Fruit fly (Drosophila melanogaster) whole organism, embryonic: Measurements from ENCODE around the gene Zn72D.

Source experiments
- Aef1 ChIP-seq: fragments of 200-800 bp; sonication (Bioruptor generic); IDR thresholded peaks from 3 replicates; pipeline ENCODE4 v1.3.6; 2022; ENCODE audit warnings: missing biosample characterization, missing genetic modification characterization
- B-H2 ChIP-seq: fragments of 200-800 bp; sonication (Bioruptor generic); optimal IDR thresholded peaks from 2 replicates; lab custom pipeline; 2018; ENCODE audit warnings: missing biosample characterization, mild to moderate bottlenecking, missing genetic modification characterization
- Blimp-1 ChIP-seq: fragments of 200-800 bp; sonication (Bioruptor generic); optimal IDR thresholded peaks from 3 replicates; lab custom pipeline; 2018; ENCODE audit warnings: missing biosample characterization, missing genetic modification characterization, mild to moderate bottlenecking, moderate library complexity, missing genetic modification reagents
- CG11398 ChIP-seq: fragments of 200-800 bp; sonication (Bioruptor generic); optimal IDR thresholded peaks from 2 replicates; lab custom pipeline; 2016; ENCODE audit warnings: missing biosample characterization, missing genetic modification characterization
- CG13123 ChIP-seq: fragments of 200-800 bp; sonication (Bioruptor generic); optimal IDR thresholded peaks from 2 replicates; lab custom pipeline; 2016; ENCODE audit warnings: missing biosample characterization, missing genetic modification characterization
- CG15269 ChIP-seq: fragments of 200-800 bp; sonication (Bioruptor generic); optimal IDR thresholded peaks from 2 replicates; lab custom pipeline; 2018; ENCODE audit warnings: missing biosample characterization, mild to moderate bottlenecking, missing genetic modification characterization, moderate library complexity
- CG1647 ChIP-seq: fragments of 200-800 bp; sonication (Bioruptor generic); optimal IDR thresholded peaks from 3 replicates; lab custom pipeline; 2016; ENCODE audit warnings: missing biosample characterization, missing genetic modification characterization
- CG16779 ChIP-seq: fragments of 200-800 bp; sonication (Bioruptor generic); IDR thresholded peaks from 2 replicates; pipeline ENCODE4 v1.3.6; 2022; ENCODE audit warnings: missing biosample characterization, missing genetic modification characterization
- CG32767 ChIP-seq: fragments of 200-800 bp; sonication (Bioruptor generic); IDR thresholded peaks from 2 replicates; pipeline ENCODE4 v1.3.6; 2022; ENCODE audit warnings: missing biosample characterization, missing genetic modification characterization
- CG3407 ChIP-seq: fragments of 200-800 bp; sonication (Bioruptor generic); optimal IDR thresholded peaks from 2 replicates; lab custom pipeline; 2018; ENCODE audit warnings: missing biosample characterization, mild to moderate bottlenecking, missing genetic modification characterization
- CG5953 ChIP-seq: fragments of 200-800 bp; sonication (Bioruptor generic); IDR thresholded peaks from 2 replicates; pipeline ENCODE4 v1.3.6; 2022; ENCODE audit warnings: missing biosample characterization, missing genetic modification characterization
- CG6272 ChIP-seq: fragments of 200-800 bp; sonication (Bioruptor generic); IDR thresholded peaks from 2 replicates; pipeline ENCODE4 v1.3.6; 2022; ENCODE audit warnings: missing biosample characterization, missing genetic modification characterization
- CG6683 ChIP-seq: fragments of 200-800 bp; sonication (Bioruptor generic); optimal IDR thresholded peaks from 2 replicates; lab custom pipeline; 2017; ENCODE audit warnings: missing biosample characterization, mild to moderate bottlenecking, missing genetic modification characterization, missing genetic modification reagents
- CG6854 ChIP-seq: fragments of 200-800 bp; sonication (Bioruptor generic); optimal IDR thresholded peaks from 3 replicates; lab custom pipeline; 2017; ENCODE audit warnings: missing biosample characterization, mild to moderate bottlenecking, missing genetic modification characterization
- CG7786 ChIP-seq: fragments of 200-800 bp; sonication (Bioruptor generic); optimal IDR thresholded peaks from 2 replicates; lab custom pipeline; 2016; ENCODE audit warnings: missing biosample characterization, missing genetic modification characterization
- CG7987 ChIP-seq: fragments of 200-800 bp; sonication (Bioruptor generic); optimal IDR thresholded peaks from 2 replicates; lab custom pipeline; 2018; ENCODE audit warnings: missing biosample characterization, mild to moderate bottlenecking, missing genetic modification characterization, moderate library complexity
- CG9727 ChIP-seq: fragments of 200-800 bp; sonication (Bioruptor generic); optimal IDR thresholded peaks from 3 replicates; lab custom pipeline; 2017; ENCODE audit warnings: missing biosample characterization, mild to moderate bottlenecking, missing genetic modification characterization
- CG9932 ChIP-seq: fragments of 200-800 bp; sonication (Bioruptor generic); IDR thresholded peaks from 2 replicates; pipeline ENCODE4 v1.3.6; 2022; ENCODE audit warnings: missing biosample characterization, missing genetic modification characterization
- D19A ChIP-seq: fragments of 200-800 bp; optimal IDR thresholded peaks from 3 replicates; lab custom pipeline; 2019; ENCODE audit warnings: missing biosample characterization, mild to moderate bottlenecking, missing genetic modification characterization, moderate library complexity
- Dbx ChIP-seq: fragments of 200-800 bp; sonication (Bioruptor generic); IDR thresholded peaks from 3 replicates; pipeline ENCODE4 v1.3.6; 2022; ENCODE audit warnings: missing biosample characterization, missing genetic modification characterization
- Dfd ChIP-seq, 2 experiments: fragments of >200 bp; optimal IDR thresholded peaks; 2 replicates each; lab custom pipeline; 2017; ENCODE audit warnings: missing biosample characterization in 2 of 2, missing genetic modification characterization in 2 of 2
- Dip2 ChIP-seq: fragments of 200-800 bp; sonication (Bioruptor generic); IDR thresholded peaks from 2 replicates; pipeline ENCODE4 v1.3.6; 2022; ENCODE audit warnings: missing biosample characterization, missing genetic modification characterization
- Neu2 ChIP-seq: fragments of 200-800 bp; sonication (Bioruptor generic); optimal IDR thresholded peaks from 3 replicates; lab custom pipeline; 2016; ENCODE audit warnings: missing biosample characterization, missing genetic modification characterization, borderline replicate concordance
- Optix ChIP-seq: fragments of 200-800 bp; sonication (Bioruptor generic); IDR thresholded peaks from 3 replicates; pipeline ENCODE4 v1.3.6; 2022; ENCODE audit warnings: missing biosample characterization, missing genetic modification characterization
- Ravus ChIP-seq: fragments of 200-800 bp; sonication (Bioruptor generic); IDR thresholded peaks from 2 replicates; pipeline ENCODE4 v1.3.6; 2022; ENCODE audit warnings: missing biosample characterization, missing genetic modification characterization
- Spps ChIP-seq: fragments of 200-800 bp; sonication (Bioruptor generic); optimal IDR thresholded peaks from 2 replicates; lab custom pipeline; 2018; ENCODE audit warnings: missing biosample characterization, mild to moderate bottlenecking, missing genetic modification characterization
- Sry-δ ChIP-seq: fragments of 200-800 bp; sonication (Bioruptor generic); optimal IDR thresholded peaks from 2 replicates; lab custom pipeline; 2016; ENCODE audit warnings: missing biosample characterization, missing genetic modification characterization
- Trl ChIP-seq, 3 experiments: fragments of >200 bp in 2 of 3; fragments of 200-800 bp in 1 of 3; sonication (Bioruptor generic) in 1 of 3; optimal IDR thresholded peaks; 2 replicates in 1 of 3; 3 replicates in 2 of 3; lab custom pipeline; 2016 to 2017; ENCODE audit warnings: missing biosample characterization in 1 of 3, missing genetic modification characterization in 1 of 3
- Xbp1 ChIP-seq: fragments of 200-800 bp; sonication (Bioruptor generic); optimal IDR thresholded peaks from 3 replicates; lab custom pipeline; 2016; ENCODE audit warnings: missing biosample characterization, mild to moderate bottlenecking, missing genetic modification characterization
- ara ChIP-seq: fragments of 200-800 bp; sonication (Bioruptor generic); IDR thresholded peaks from 2 replicates; pipeline ENCODE4 v1.3.6; 2022; ENCODE audit warnings: missing biosample characterization, missing genetic modification characterization
- ase ChIP-seq: fragments of 200-800 bp; sonication (Bioruptor generic); IDR thresholded peaks from 3 replicates; pipeline ENCODE4 v1.3.6; 2022; ENCODE audit warnings: missing biosample characterization, missing genetic modification characterization
- eve ChIP-seq, 2 experiments: fragments of >200 bp; optimal IDR thresholded peaks; 2 replicates each; lab custom pipeline; 2017; ENCODE audit warnings: missing biosample characterization in 2 of 2, missing genetic modification characterization in 2 of 2
- gce ChIP-seq: fragments of 200-800 bp; sonication (Bioruptor generic); IDR thresholded peaks from 3 replicates; pipeline ENCODE4 v1.3.6; 2022; ENCODE audit warnings: missing biosample characterization, missing genetic modification characterization
- h ChIP-seq: fragments of >200 bp; optimal IDR thresholded peaks from 2 replicates; lab custom pipeline; 2017
- her ChIP-seq: fragments of 200-800 bp; sonication (Bioruptor generic); optimal IDR thresholded peaks from 2 replicates; lab custom pipeline; 2016; ENCODE audit warnings: missing biosample characterization, missing genetic modification characterization
- jing ChIP-seq: fragments of 200-800 bp; sonication (Bioruptor generic); optimal IDR thresholded peaks from 2 replicates; lab custom pipeline; 2018; ENCODE audit warnings: missing biosample characterization, mild to moderate bottlenecking, missing genetic modification characterization
- kni ChIP-seq: fragments of 200-800 bp; sonication (Bioruptor generic); optimal IDR thresholded peaks from 3 replicates; lab custom pipeline; 2017; ENCODE audit warnings: mild to moderate bottlenecking, missing biosample characterization, missing genetic modification reagents, missing genetic modification characterization
- lilli ChIP-seq: fragments of 200-800 bp; sonication (Bioruptor generic); optimal IDR thresholded peaks from 3 replicates; lab custom pipeline; 2016; ENCODE audit warnings: missing biosample characterization, missing genetic modification characterization
- pb ChIP-seq: fragments of 200-800 bp; sonication (Bioruptor generic); optimal IDR thresholded peaks from 3 replicates; lab custom pipeline; 2016; ENCODE audit warnings: missing biosample characterization, missing genetic modification characterization
- peb ChIP-seq: fragments of 200-800 bp; sonication (Bioruptor generic); IDR thresholded peaks from 2 replicates; pipeline ENCODE4 v1.3.6; 2022; ENCODE audit warnings: missing biosample characterization, missing genetic modification characterization
- phol ChIP-seq: fragments of 200-800 bp; sonication (Bioruptor generic); optimal IDR thresholded peaks from 3 replicates; lab custom pipeline; 2018; ENCODE audit warnings: missing biosample characterization, mild to moderate bottlenecking, missing genetic modification characterization, moderate library complexity
- pnt ChIP-seq: fragments of 200-800 bp; sonication (Bioruptor generic); optimal IDR thresholded peaks from 3 replicates; lab custom pipeline; 2016; ENCODE audit warnings: missing biosample characterization, missing genetic modification characterization
- prd ChIP-seq, 3 experiments: fragments of >200 bp in 2 of 3; fragments of 200-800 bp in 1 of 3; sonication (Bioruptor generic) in 1 of 3; optimal IDR thresholded peaks in 2 of 3; IDR thresholded peaks in 1 of 3; 2 replicates in 2 of 3; 3 replicates in 1 of 3; pipeline versions ENCODE4 v1.3.6 to Lab custom; 2017 to 2022; ENCODE audit warnings: missing biosample characterization in 1 of 3, missing genetic modification characterization in 1 of 3
- repo ChIP-seq: fragments of 200-800 bp; sonication (Bioruptor generic); optimal IDR thresholded peaks from 2 replicates; lab custom pipeline; 2016; ENCODE audit warnings: missing biosample characterization, missing genetic modification characterization
- sens ChIP-seq: fragments of 200-800 bp; sonication (Bioruptor generic); peaks from one replicate; lab custom pipeline; 2016; ENCODE audit warnings: missing biosample characterization, missing genetic modification characterization
- sob ChIP-seq: fragments of 200-800 bp; sonication (Bioruptor generic); IDR thresholded peaks from 2 replicates; pipeline ENCODE4 v1.3.6; 2022; ENCODE audit warnings: missing biosample characterization, missing genetic modification characterization
- tgo ChIP-seq: fragments of 200-800 bp; sonication (Bioruptor generic); IDR thresholded peaks from 3 replicates; pipeline ENCODE4 v1.3.6; 2022; ENCODE audit warnings: missing biosample characterization, missing genetic modification characterization
- tll ChIP-seq, 2 experiments: fragments of 200-800 bp in 1 of 2; fragments of >200 bp in 1 of 2; sonication (Bioruptor generic) in 1 of 2; optimal IDR thresholded peaks; 2 replicates each; lab custom pipeline; 2017 to 2019; ENCODE audit warnings: missing biosample characterization in 2 of 2, missing genetic modification characterization in 2 of 2, mild to moderate bottlenecking in 1 of 2, moderate library complexity in 1 of 2
- tx ChIP-seq: fragments of 200-800 bp; sonication (Bioruptor generic); optimal IDR thresholded peaks from 2 replicates; lab custom pipeline; 2016; ENCODE audit warnings: missing biosample characterization, missing genetic modification characterization
- yki ChIP-seq: fragments of >200 bp; optimal IDR thresholded peaks from 3 replicates; lab custom pipeline; 2018

Gene Zn72D

DNA sequence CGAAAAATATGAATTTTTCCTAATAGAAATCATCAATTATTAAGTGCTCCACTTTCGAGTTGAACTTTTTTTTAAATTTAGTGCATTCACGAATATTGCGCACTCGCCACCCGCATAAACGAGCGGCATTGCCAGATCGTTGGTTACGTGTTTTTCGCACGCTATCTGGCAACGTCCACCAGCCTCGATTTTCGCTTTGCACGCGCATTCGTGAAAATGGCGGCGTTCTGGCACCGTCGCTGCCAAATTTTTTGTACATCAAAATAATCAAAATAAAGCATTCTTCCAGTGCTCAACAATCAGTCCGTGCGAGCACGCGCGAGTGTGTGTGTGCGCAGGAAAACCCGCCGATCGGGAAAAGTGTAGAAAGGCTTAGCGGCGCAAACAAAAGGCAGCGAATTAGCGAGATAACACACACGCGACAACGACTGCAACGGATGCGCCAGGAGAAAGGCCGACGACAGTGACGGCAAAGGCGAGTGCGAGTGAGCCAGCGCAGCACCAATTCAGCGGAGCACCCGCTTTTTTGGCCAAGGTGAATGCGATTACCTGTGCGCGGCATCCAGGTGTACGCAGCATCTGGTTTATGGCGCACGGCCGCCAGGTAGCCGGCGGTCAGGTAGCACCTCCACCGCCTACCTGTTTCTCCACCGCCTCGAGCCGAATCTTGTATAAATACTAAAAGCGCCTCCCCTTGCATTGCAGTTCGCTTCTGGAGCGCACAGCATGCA is 1.3 kb upstream of the Zn72D start (continued):
- peak; percentile 70 for TF ChIP-seq Aef1 (GFP tag; lab: Robert Waterston, UW)
- TF ChIP-seq CG11398 (GFP tag; lab: Kevin White, UChicago), result peak; percentile 60
- peak; percentile 98 for TF ChIP-seq sens (GFP tag; lab: Kevin White, UChicago)
- TF ChIP-seq repo, result peak; percentile 58
- no peak for TF ChIP-seq Trl (optimal IDR thresholded peaks at IDR 0.05; lab: Kevin White, UChicago)
- peak; percentile 84 for TF ChIP-seq Trl (GFP tag; optimal IDR thresholded peaks at IDR 0.05; lab: Kevin White, UChicago)
- TF ChIP-seq pb (GFP tag; lab: Kevin White, UChicago), result peak; percentile 82
- TF ChIP-seq Ravus (GFP tag; lab: Robert Waterston, UW), result no peak; the same call in 1 of the 2 replicates
- TF ChIP-seq CG15269 (tag; lab: Kevin White, UChicago), result no peak
- peak; percentile 66 for TF ChIP-seq CG3407 (GFP tag; lab: Kevin White, UChicago)
- TF ChIP-seq CG6272 (GFP tag; lab: Robert Waterston, UW), result peak; percentile 51
- no peak for TF ChIP-seq Dip2 (GFP tag; lab: Robert Waterston, UW)
- TF ChIP-seq h (lab: Kevin White, UChicago), result no peak
- no peak for TF ChIP-seq jing
- peak; percentile 75 for TF ChIP-seq pnt (GFP tag; lab: Kevin White, UChicago)
- TF ChIP-seq CG6854 (GFP tag; lab: Kevin White, UChicago), result peak; percentile 73
- peak; percentile 89 for TF ChIP-seq CG9727
- TF ChIP-seq peb (GFP tag; lab: Robert Waterston, UW), result peak; percentile 50; the same call in 1 of the 2 replicates
- TF ChIP-seq CG13123, result peak; percentile 61
- TF ChIP-seq prd (optimal IDR thresholded peaks at IDR 0.05; lab: Kevin White, UChicago), result no peak
- peak; percentile 82 for TF ChIP-seq prd (GFP tag; IDR thresholded peaks at IDR 0.05; lab: Robert Waterston, UW)
- peak; percentile 94 for TF ChIP-seq lilli (GFP tag; lab: Kevin White, UChicago)
- no peak for TF ChIP-seq yki (lab: Kevin White, UChicago)
- peak; percentile 89 for TF ChIP-seq sob (GFP tag; lab: Robert Waterston, UW)
- TF ChIP-seq CG16779, result no peak
- peak; percentile 59; the same call in 1 of the 2 replicates for TF ChIP-seq CG32767 (GFP tag; lab: Robert Waterston, UW)
- TF ChIP-seq CG6683 (GFP tag; lab: Kevin White, UChicago), result peak; percentile 76
- peak; percentile 100 for TF ChIP-seq phol (tag; lab: Kevin White, UChicago)
- no peak for TF ChIP-seq Dfd (GFP tag; optimal IDR thresholded peaks at IDR 0.05; lab: Kevin White, UChicago)
- no peak for TF ChIP-seq eve (GFP tag; optimal IDR thresholded peaks at IDR 0.05; lab: Kevin White, UChicago)
- no peak for TF ChIP-seq Blimp-1
- peak; percentile 83 for TF ChIP-seq tx (GFP tag; lab: Kevin White, UChicago)
- TF ChIP-seq ara (GFP tag; lab: Robert Waterston, UW), result peak; percentile 41; the same call in 1 of the 2 replicates
- TF ChIP-seq Xbp1 (GFP tag; lab: Kevin White, UChicago), result peak; percentile 89
- peak; percentile 59; the same call in 2 of the 3 replicates for TF ChIP-seq ase (GFP tag; lab: Robert Waterston, UW)
- peak; percentile 86 for TF ChIP-seq CG7987
- TF ChIP-seq CG9932 (GFP tag; lab: Robert Waterston, UW), result peak; percentile 83
- TF ChIP-seq Dbx (GFP tag; lab: Robert Waterston, UW), result peak; percentile 89
- peak; percentile 71 for TF ChIP-seq Optix (GFP tag; lab: Robert Waterston, UW)
- peak; percentile 73 for TF ChIP-seq Sry-δ
- no peak for TF ChIP-seq Spps (tag; lab: Kevin White, UChicago)
- TF ChIP-seq gce (GFP tag; lab: Robert Waterston, UW), result peak; percentile 53; the same call in 1 of the 3 replicates
- TF ChIP-seq Neu2 (GFP tag; lab: Kevin White, UChicago), result no peak
- peak; percentile 99 for TF ChIP-seq kni (GFP tag; lab: Kevin White, UChicago)
- peak; percentile 57 for TF ChIP-seq CG1647 (GFP tag; lab: Kevin White, UChicago)
- peak; percentile 78 for TF ChIP-seq CG7786 (GFP tag; lab: Kevin White, UChicago)
- TF ChIP-seq tll (GFP tag; optimal IDR thresholded peaks at IDR 0.05; lab: Kevin White, UChicago), result peak in 1 of 2 experiments; percentile 59
- TF ChIP-seq tgo (GFP tag; lab: Robert Waterston, UW), result peak; percentile 78
- TF ChIP-seq D19A (tag; lab: Kevin White, UChicago), result peak; percentile 66
- peak; percentile 59 for TF ChIP-seq her
- TF ChIP-seq CG5953, result peak; percentile 71
- TF ChIP-seq B-H2, result peak; percentile 83
